Fruit fly (Drosophila melanogaster) whole organism, wandering third instar larva: ENCODE data around the gene dUTPase.

ENCODE experiments used
- CG9705 ChIP-seq: fragments of 200-800 bp; sonication (Bioruptor generic); optimal IDR thresholded peaks from 2 replicates; lab custom pipeline; 2018; ENCODE audit warnings: missing biosample characterization, mild to moderate bottlenecking, missing genetic modification characterization
- Dif ChIP-seq: fragments of 200-275, 200-300 bp; sonication (Bioruptor generic); optimal IDR thresholded peaks from 2 replicates; lab custom pipeline; 2018; ENCODE audit warnings: missing biosample characterization, missing genetic modification characterization; ENCODE audit not compliant: partially characterized antibody
- Mio ChIP-seq: sonication (Bioruptor generic); optimal IDR thresholded peaks from 2 replicates; lab custom pipeline; 2016; ENCODE audit warnings: missing biosample characterization, missing genetic modification characterization
- Rel ChIP-seq, 2 experiments: fragments of 200-800 bp; sonication (Bioruptor generic) in 1 of 2; optimal IDR thresholded peaks; 2 replicates in 1 of 2; 3 replicates in 1 of 2; lab custom pipeline; 2016 to 2019; ENCODE audit warnings: mild to moderate bottlenecking in 2 of 2, missing biosample characterization in 2 of 2, missing genetic modification characterization in 2 of 2, moderate library complexity in 1 of 2
- fru ChIP-seq: fragments of 200-800 bp; sonication (Bioruptor generic); optimal IDR thresholded peaks from 3 replicates; lab custom pipeline; 2016; ENCODE audit warnings: missing biosample characterization, mild to moderate bottlenecking, missing genetic modification characterization
- h ChIP-seq: fragments of 200-800 bp; sonication (Bioruptor generic); optimal IDR thresholded peaks from 3 replicates; lab custom pipeline; 2016; ENCODE audit warnings: missing biosample characterization, mild to moderate bottlenecking, missing genetic modification characterization
- lola ChIP-seq: fragments of >200 bp; optimal IDR thresholded peaks from 2 replicates; lab custom pipeline; 2017; ENCODE audit warnings: missing biosample characterization, missing genetic modification characterization
- sv ChIP-seq: fragments of 200-800 bp; sonication (Bioruptor generic); optimal IDR thresholded peaks from 3 replicates; lab custom pipeline; 2016; ENCODE audit warnings: missing biosample characterization, missing genetic modification characterization

- TF ChIP-seq fru (no peak), Rel (GFP tag; optimal IDR thresholded peaks at IDR 0.05; lab: Kevin White, UChicago) (no peak), Rel (tag; optimal IDR thresholded peaks at IDR 0.05; lab: Kevin White, UChicago) (no peak), Dif (GFP tag; lab: Kevin White, UChicago) (no peak), h (GFP tag; lab: Kevin White, UChicago) (no peak), sv (GFP tag; lab: Kevin White, UChicago) (no peak), lola (GFP tag; lab: Kevin White, UChicago) (no peak), Mio (GFP tag; lab: Kevin White, UChicago) (no peak), CG9705 (GFP tag; lab: Kevin White, UChicago) (no peak)
These were observed 4.2 kb downstream of the dUTPase start, which contains the start of gene Acp32CD for dm6 chr2L:11015320-11015719.
